Fruit fly (Drosophila melanogaster): ENCODE measurements around the gene Cpr72Ec.

DNA sequence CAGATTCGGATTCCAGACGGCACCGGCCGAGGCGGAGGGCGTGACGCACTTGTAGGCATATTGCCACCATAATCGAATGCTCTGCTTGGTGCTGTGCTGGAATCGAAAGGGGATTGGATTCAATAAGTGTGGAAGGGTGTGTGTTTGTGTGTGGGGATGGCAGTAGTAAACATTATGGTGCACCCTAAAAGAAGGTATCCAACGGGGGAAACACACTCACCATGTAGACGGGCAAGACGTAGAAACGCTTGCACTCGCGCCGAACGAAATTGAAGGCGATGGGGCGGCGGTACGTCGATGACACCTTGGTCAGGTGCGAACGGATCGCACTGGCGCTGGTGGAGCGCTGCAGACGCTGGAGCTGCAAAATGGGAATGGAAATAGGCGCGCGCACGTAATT, 24.1 kb upstream of the Cpr72Ec start:
- TF ChIP-seq Sin3A (optimal IDR thresholded peaks at IDR 0.05) (no peak), insv (optimal IDR thresholded peaks at IDR 0.05) (no peak), ttk (optimal IDR thresholded peaks at IDR 0.05) (no peak), psq (optimal IDR thresholded peaks at IDR 0.05) (no peak), Myc (optimal IDR thresholded peaks at IDR 0.05) (no peak)
